Worm (Caenorhabditis elegans) whole organism, young adult: Measurements from ENCODE around the gene hut-1.

Experiments used
- T26A5.8 ChIP-seq: sonication (generic microtip); optimal IDR thresholded peaks from 2 replicates; lab custom pipeline; 2016; ENCODE audit warnings: missing genetic modification characterization, missing compliant biosample characterization
- attf-6 ChIP-seq: fragments of 200-800 bp; sonication (Bioruptor generic); IDR thresholded peaks from 2 replicates; pipeline ENCODE4 v1.3.6; 2022; ENCODE audit warnings: missing genetic modification reagents, missing genetic modification characterization, missing compliant biosample characterization
- egl-18 ChIP-seq: fragments of 200-800 bp; sonication (Bioruptor generic); IDR thresholded peaks from 2 replicates; pipeline ENCODE4 v1.3.6; 2022; ENCODE audit warnings: missing genetic modification reagents, missing genetic modification characterization, missing compliant biosample characterization
- lin-40 ChIP-seq: sonication (generic microtip); optimal IDR thresholded peaks from 2 replicates; lab custom pipeline; 2016; ENCODE audit warnings: missing genetic modification characterization, mild to moderate bottlenecking, missing compliant biosample characterization, missing genotype, missing genetic modification reagents
- pha-4 ChIP-seq: fragments of 150-350 bp; sonication (generic microtip); optimal IDR thresholded peaks from 2 replicates; lab custom pipeline; 2014; ENCODE audit warnings: missing biosample characterization, missing genetic modification reagents, missing genetic modification characterization
- unc-130 ChIP-seq: sonication (generic microtip); optimal IDR thresholded peaks from 2 replicates; lab custom pipeline; 2016; ENCODE audit warnings: missing genetic modification reagents, missing genetic modification characterization, missing compliant biosample characterization
- unc-62 ChIP-seq: fragments of 150-350 bp; optimal IDR thresholded peaks from 2 replicates; lab custom pipeline; 2014; ENCODE audit warnings: missing biosample characterization, missing genetic modification reagents, missing genetic modification characterization

- TF ChIP-seq egl-18 (GFP tag; lab: Robert Waterston, UW) (no peak), unc-130 (no peak), T26A5.8 (no peak), pha-4 (tag; lab: Kevin White, UChicago) (no peak), unc-62 (GFP tag; lab: Kevin White, UChicago) (no peak), lin-40 (tag; lab: Kevin White, UChicago) (no peak), attf-6 (GFP tag; lab: Robert Waterston, UW) (no peak)
Observed at ce11 chrIII:12714266-12714665, 2.9 kb downstream of the hut-1 start, which contains the start of gene ssl-1.
